Worm (Caenorhabditis elegans): ENCODE results near the gene ZK632.4.

Gene ZK632.4

DNA sequence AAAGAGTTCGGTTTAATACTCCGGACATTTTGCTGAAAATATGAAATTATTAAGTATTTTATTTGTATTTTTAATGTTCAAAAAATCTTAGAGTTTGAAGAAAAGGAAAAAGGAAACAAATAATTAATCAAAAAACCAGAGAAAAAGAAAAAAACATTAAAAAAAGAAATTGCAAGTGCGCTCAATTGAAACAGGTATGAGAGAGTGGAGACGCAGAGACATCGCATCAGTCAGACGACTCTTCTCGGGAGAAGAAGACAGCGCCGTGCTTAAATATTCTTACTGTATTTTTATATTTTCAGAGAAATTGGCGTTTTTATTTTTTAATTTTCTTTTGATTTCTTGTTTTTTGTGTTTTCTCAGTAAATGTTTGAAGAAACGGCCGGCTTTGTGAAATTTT, 40.8 kb upstream of the ZK632.4 start, which contains the start of gene mrpl-36:
mrpl-36 (minus strand) TSS at position 34 of the 400 bp plus-strand sequence.
- no peak for TF ChIP-seq attf-6 (GFP tag; IDR thresholded peaks at IDR 0.05)
- TF ChIP-seq lsl-1 (GFP tag; optimal IDR thresholded peaks at IDR 0.05), result peak; percentile 40
- TF ChIP-seq aptf-3 (GFP tag; IDR thresholded peaks at IDR 0.05), result no peak
- TF ChIP-seq snpc-1.3 (tag; optimal IDR thresholded peaks at IDR 0.05; ENCODE audit: insufficient read depth), result peak; percentile 35
- no peak for TF ChIP-seq sptf-2 (GFP tag; optimal IDR thresholded peaks at IDR 0.05)
- no peak for TF ChIP-seq B0035.1 (tag; optimal IDR thresholded peaks at IDR 0.05)
- TF ChIP-seq Y53F4B.3 (GFP tag; IDR thresholded peaks at IDR 0.05), result no peak
- no peak for TF ChIP-seq somi-1 (GFP tag; optimal IDR thresholded peaks at IDR 0.05)
- no peak for TF ChIP-seq nfya-1 (tag; optimal IDR thresholded peaks at IDR 0.05; ENCODE audit: borderline replicate concordance, insufficient read depth)
- no peak for TF ChIP-seq bed-1 (GFP tag; IDR thresholded peaks at IDR 0.05)
- TF ChIP-seq tbx-9 (tag; optimal IDR thresholded peaks at IDR 0.05; ENCODE audit: borderline replicate concordance), result no peak
- no peak for TF ChIP-seq rpc-1 (optimal IDR thresholded peaks at IDR 0.05)
- TF ChIP-seq rpc-1 (tag; optimal IDR thresholded peaks at IDR 0.05), result no peak
- TF ChIP-seq F57C9.4 (tag; optimal IDR thresholded peaks at IDR 0.05), result no peak
- TF ChIP-seq lin-54 (GFP tag; optimal IDR thresholded peaks at IDR 0.05), result peak; percentile 0
- peak; percentile 21 for TF ChIP-seq tbp1 (GFP tag; optimal IDR thresholded peaks at IDR 0.05)
- TF ChIP-seq hlh-26 (GFP tag; conservative IDR thresholded peaks at IDR 0.05), result no peak
- no peak for TF ChIP-seq zfh-2 (GFP tag; conservative IDR thresholded peaks at IDR 0.05)
- TF ChIP-seq bed-2 (GFP tag; IDR thresholded peaks at IDR 0.05), result no peak
- TF ChIP-seq F39B2.1 (GFP tag; IDR thresholded peaks at IDR 0.05), result no peak
- TF ChIP-seq ccch-3 (GFP tag; optimal IDR thresholded peaks at IDR 0.05), result no peak
- TF ChIP-seq pbrm-1 (GFP tag; IDR thresholded peaks at IDR 0.05), result no peak
- no peak for TF ChIP-seq pha-4 (tag; optimal IDR thresholded peaks at IDR 0.05)
- no peak for TF ChIP-seq lin-26 (GFP tag; IDR thresholded peaks at IDR 0.05)
- TF ChIP-seq madf-6 (GFP tag; IDR thresholded peaks at IDR 0.05), result peak; percentile 69
- TF ChIP-seq Y79H2A.3 (GFP tag; conservative IDR thresholded peaks at IDR 0.05), result no peak
- no peak for TF ChIP-seq die-1 (tag; optimal IDR thresholded peaks at IDR 0.05)
- 0 out of 2 replicates have a peak, but pooled peaks have one; percentile 32 for TF ChIP-seq F33H1.4 (GFP tag; IDR thresholded peaks at IDR 0.05)
- TF ChIP-seq ets-4 (GFP tag; optimal IDR thresholded peaks at IDR 0.05), result no peak
- peak; percentile 27 for TF ChIP-seq attf-5 (GFP tag; optimal IDR thresholded peaks at IDR 0.05)
- TF ChIP-seq dpff-1 (tag; optimal IDR thresholded peaks at IDR 0.05), result no peak
- TF ChIP-seq lir-1 (GFP tag; conservative IDR thresholded peaks at IDR 0.05), result no peak
- no peak for TF ChIP-seq akir-1 (GFP tag; optimal IDR thresholded peaks at IDR 0.05)
- TF ChIP-seq cebp-1 (GFP tag; IDR thresholded peaks at IDR 0.05), result no peak
- TF ChIP-seq cebp-1 (tag; optimal IDR thresholded peaks at IDR 0.05), result no peak
- TF ChIP-seq F37B4.10 (GFP tag; IDR thresholded peaks at IDR 0.05), result no peak
- no peak for TF ChIP-seq F52B5.7 (tag; optimal IDR thresholded peaks at IDR 0.05)
- no peak for TF ChIP-seq gei-17 (GFP tag; optimal IDR thresholded peaks at IDR 0.05)
- no peak for TF ChIP-seq ceh-100 (GFP tag; IDR thresholded peaks at IDR 0.05)
- TF ChIP-seq D2030.7 (GFP tag; IDR thresholded peaks at IDR 0.05), result no peak
- TF ChIP-seq F49E8.2 (tag; optimal IDR thresholded peaks at IDR 0.05; ENCODE audit: insufficient read depth), result peak; percentile 44
- peak; percentile 73 for TF ChIP-seq mcd-1 (GFP tag; IDR thresholded peaks at IDR 0.05)
- TF ChIP-seq B0261.1 (tag; optimal IDR thresholded peaks at IDR 0.05), result no peak
- no peak for TF ChIP-seq tlf-1 (GFP tag; optimal IDR thresholded peaks at IDR 0.05)

All from whole organism, young adult.